Worm (Caenorhabditis elegans): ENCODE data around the gene E02H4.4.

The E02H4.4 gene

DNA sequence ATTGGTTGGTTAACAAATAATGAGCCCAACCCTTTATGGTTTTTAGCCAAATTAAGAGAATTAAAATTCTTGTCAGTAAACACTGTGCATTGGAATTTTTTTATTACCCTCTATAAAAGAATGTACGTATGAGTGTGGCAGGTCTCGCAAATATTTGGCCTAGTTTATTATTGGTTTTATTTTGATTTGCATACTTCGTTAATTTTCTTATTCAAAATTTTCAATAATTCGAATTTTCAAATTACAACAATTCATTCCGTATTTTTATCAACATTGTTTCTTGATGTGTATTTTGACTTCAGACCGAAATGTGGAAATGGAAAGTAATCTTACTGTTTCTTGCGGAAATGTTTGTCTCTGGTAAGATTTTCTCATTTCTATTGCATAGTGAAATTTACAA, at the start of gene E02H4.4:
TSS of gene E02H4.4 (plus strand) at position 301 of the 400 bp plus-strand sequence.
- TF ChIP-seq T22C8.4 (GFP tag; IDR thresholded peaks at IDR 0.05): no peak
- no peak for TF ChIP-seq ztf-23 (GFP tag; IDR thresholded peaks at IDR 0.05)
- no peak for TF ChIP-seq tab-1 (GFP tag; IDR thresholded peaks at IDR 0.05)

DNA sequence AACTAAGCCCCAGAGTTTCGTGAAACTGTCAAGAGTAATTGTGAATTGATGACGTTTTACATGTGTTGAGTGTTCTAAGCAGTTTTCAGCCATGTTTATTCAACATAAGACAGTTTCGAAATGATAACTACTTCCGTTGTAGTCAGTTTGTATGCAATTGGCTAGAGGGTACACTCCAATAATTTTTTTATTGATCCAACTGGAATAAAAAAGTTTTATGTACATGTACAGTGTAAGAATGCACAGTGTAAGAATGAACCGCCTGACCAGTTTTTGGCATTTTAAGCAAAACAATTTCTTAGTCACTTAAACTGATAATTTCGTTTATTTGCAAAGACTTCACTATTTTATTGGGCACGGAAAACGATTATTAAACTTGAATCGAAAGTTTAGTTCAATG, 44.4 kb upstream of the E02H4.4 start:
- no peak for TF ChIP-seq T22C8.4 (GFP tag; IDR thresholded peaks at IDR 0.05)
- no peak for TF ChIP-seq ztf-29 (GFP tag; IDR thresholded peaks at IDR 0.05)
- TF ChIP-seq ztf-23 (GFP tag; IDR thresholded peaks at IDR 0.05): no peak

DNA sequence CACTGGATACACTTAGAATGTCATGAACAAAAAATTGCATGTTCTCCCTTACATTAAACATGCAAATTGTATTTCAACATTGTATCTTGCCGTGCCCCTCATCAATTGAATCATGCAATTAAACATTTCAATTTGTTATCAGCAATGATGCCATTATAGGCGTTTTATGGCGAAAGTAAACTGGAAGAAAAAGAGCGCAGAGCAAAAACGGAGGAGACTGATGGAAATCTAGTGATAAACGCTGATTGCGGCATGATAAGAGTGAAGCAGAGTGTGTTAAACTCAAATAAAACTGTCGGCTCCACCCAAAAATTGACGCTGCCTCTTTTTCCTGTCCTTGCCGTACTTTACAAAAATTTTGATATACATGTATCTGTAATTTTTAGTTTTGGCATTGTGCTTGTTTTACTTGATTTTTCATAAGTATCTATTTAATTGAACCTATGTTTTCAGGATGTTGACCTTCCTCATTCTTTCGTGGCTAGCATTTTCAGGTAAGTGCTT, 43.2 kb upstream of the E02H4.4 start, which contains the start of gene K06G5.1:
TSS of gene K06G5.1 (plus strand) at position 454 of the 504 bp plus-strand sequence.
- TF ChIP-seq flt-1 (GFP tag; IDR thresholded peaks at IDR 0.05): no peak
- TF ChIP-seq med-1 (GFP tag; optimal IDR thresholded peaks at IDR 0.05; ENCODE audit: insufficient read depth): no peak
- no peak for TF ChIP-seq T22C8.4 (GFP tag; IDR thresholded peaks at IDR 0.05)
- no peak for TF ChIP-seq tab-1 (GFP tag; IDR thresholded peaks at IDR 0.05)
- no peak for TF ChIP-seq ref-1 (GFP tag; conservative IDR thresholded peaks at IDR 0.05)

DNA sequence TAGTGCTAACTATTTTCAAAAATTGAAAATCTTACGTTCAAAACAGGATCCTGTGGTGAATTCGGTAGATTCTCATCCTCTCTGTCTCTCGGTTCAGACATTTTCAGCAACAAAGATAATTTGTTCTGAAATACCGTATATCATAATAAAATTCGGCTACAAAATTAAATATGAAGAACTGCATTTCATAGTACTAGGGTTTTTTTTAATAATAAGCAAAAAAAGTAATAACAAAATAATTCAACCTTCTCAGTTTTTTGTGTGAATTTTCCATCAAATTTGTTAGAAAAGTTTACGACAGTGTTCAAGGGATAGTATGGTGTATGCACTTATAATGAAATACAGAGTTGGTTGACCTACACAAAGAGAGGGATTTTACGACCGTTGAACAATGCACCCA, 34.6 kb upstream of the E02H4.4 start, which contains the start of gene K06G5.3:
TSS of gene K06G5.3 (minus strand) at position 101 of the 400 bp plus-strand sequence.
- TF ChIP-seq klf-2 (GFP tag; conservative IDR thresholded peaks at IDR 0.05) (no peak), ref-1 (GFP tag; conservative IDR thresholded peaks at IDR 0.05) (no peak), med-1 (GFP tag; optimal IDR thresholded peaks at IDR 0.05; ENCODE audit: insufficient read depth) (no peak), ztf-23 (GFP tag; IDR thresholded peaks at IDR 0.05) (no peak), tab-1 (GFP tag; IDR thresholded peaks at IDR 0.05) (no peak), cog-1 (tag; optimal IDR thresholded peaks at IDR 0.05) (no peak), T22C8.4 (GFP tag; IDR thresholded peaks at IDR 0.05) (no peak)

DNA sequence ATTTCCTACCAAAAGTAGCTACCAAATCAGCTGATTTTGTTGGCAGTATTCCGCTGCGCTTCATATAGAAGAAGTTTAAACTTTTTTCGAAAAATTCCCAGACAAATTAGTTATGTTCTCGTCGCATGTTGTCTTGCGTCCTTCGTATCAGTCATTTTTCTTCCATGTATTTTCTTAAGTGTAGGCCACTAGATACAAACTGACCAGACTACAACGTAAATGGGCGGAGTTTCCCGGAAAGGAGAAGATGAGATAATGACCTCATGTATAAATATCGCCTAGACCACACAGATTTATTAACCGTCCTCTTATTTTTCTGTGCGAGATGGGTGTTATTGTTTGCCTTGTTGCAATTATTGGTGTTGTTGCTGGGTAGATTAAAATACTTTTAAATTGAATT, 32.5 kb upstream of the E02H4.4 start, which contains the start of gene cyp-13B2:
TSS of gene cyp-13B2 (plus strand) at position 301 of the 400 bp plus-strand sequence.
- no peak for TF ChIP-seq med-1 (GFP tag; optimal IDR thresholded peaks at IDR 0.05; ENCODE audit: insufficient read depth)
- no peak for TF ChIP-seq ztf-29 (GFP tag; IDR thresholded peaks at IDR 0.05)
- TF ChIP-seq flt-1 (GFP tag; IDR thresholded peaks at IDR 0.05): no peak
- TF ChIP-seq T22C8.4 (GFP tag; IDR thresholded peaks at IDR 0.05): no peak
- TF ChIP-seq cog-1 (tag; optimal IDR thresholded peaks at IDR 0.05): no peak
- TF ChIP-seq ref-1 (GFP tag; conservative IDR thresholded peaks at IDR 0.05): no peak
- TF ChIP-seq ztf-23 (GFP tag; IDR thresholded peaks at IDR 0.05): no peak
- TF ChIP-seq klf-2 (GFP tag; conservative IDR thresholded peaks at IDR 0.05): no peak
- no peak for TF ChIP-seq tab-1 (GFP tag; IDR thresholded peaks at IDR 0.05)

DNA sequence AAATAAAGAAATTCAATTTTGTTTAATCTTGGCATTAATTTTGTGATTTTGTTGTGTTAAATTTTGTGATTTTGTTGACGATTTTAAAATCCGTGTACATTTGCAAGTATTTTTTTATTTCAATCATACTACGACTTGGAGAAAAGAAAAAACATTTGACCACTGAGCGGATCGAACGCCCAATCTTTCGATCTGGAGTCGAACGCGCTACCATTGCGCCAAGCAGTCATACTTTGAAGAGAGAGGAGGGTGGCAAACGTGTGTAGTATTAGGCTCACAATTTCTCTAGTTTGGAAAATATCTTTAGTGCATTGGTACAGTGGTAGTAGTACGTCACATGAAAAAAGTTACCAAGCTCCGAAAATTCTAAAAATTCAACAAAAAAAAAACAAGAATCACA, 29.0 kb upstream of the E02H4.4 start:
- TF ChIP-seq T22C8.4 (GFP tag; IDR thresholded peaks at IDR 0.05) (0 out of 2 replicates have a peak, but pooled peaks have one; percentile 17), med-1 (GFP tag; optimal IDR thresholded peaks at IDR 0.05; ENCODE audit: insufficient read depth) (peak; percentile 13), klf-2 (GFP tag; conservative IDR thresholded peaks at IDR 0.05) (no peak), tab-1 (GFP tag; IDR thresholded peaks at IDR 0.05) (peak; percentile 72; the same call in 1 of the 2 replicates), flt-1 (GFP tag; IDR thresholded peaks at IDR 0.05) (peak; percentile 84)

DNA sequence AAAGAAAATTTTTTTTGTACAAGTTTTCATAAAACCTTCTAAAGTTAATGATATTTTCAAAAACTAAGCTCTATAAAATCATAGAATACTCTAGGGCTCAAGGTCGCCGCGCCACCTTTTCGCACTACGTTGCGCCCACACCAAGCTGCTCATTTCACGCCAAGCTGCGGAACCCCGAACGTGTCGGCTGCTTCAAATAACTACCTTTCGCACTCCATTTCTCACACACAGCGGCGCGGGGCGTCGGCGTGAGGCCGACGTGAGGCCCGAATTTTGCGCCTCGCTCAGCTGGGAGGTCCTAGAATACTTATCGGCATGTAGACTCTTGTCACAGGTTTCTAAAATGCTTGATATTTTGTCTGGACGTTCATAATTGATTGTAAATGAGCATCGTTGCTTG, 25.8 kb upstream of the E02H4.4 start:
- no peak for TF ChIP-seq tab-1 (GFP tag; IDR thresholded peaks at IDR 0.05)
- TF ChIP-seq flt-1 (GFP tag; IDR thresholded peaks at IDR 0.05): no peak
- TF ChIP-seq med-1 (GFP tag; optimal IDR thresholded peaks at IDR 0.05; ENCODE audit: insufficient read depth): no peak
- no peak for TF ChIP-seq ztf-23 (GFP tag; IDR thresholded peaks at IDR 0.05)
- TF ChIP-seq klf-2 (GFP tag; conservative IDR thresholded peaks at IDR 0.05): no peak
- TF ChIP-seq T22C8.4 (GFP tag; IDR thresholded peaks at IDR 0.05): no peak
- no peak for TF ChIP-seq cog-1 (tag; optimal IDR thresholded peaks at IDR 0.05)
- TF ChIP-seq ref-1 (GFP tag; conservative IDR thresholded peaks at IDR 0.05): no peak
- TF ChIP-seq ztf-29 (GFP tag; IDR thresholded peaks at IDR 0.05): no peak

DNA sequence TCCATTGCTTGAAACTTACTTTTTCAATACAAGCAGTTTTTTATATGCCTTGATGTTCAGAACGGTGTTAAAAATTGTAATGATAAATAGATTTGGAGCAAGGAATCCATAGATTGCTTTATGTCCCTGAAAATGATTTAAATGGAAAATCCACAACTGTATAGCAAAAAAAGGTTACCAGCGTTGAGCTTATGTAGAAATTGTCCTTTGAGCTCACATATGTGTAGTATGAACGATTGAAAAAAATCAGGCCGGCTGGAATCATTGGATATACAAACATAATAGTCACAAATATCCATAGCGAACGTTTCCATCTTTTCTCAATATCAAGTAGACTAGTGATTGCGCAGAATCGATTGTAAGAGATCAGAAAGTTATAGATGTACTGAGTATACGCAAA, 23.4 kb upstream of the E02H4.4 start, which contains the start of gene srg-36:
TSS of gene srg-36 (minus strand) at position 101 of the 400 bp plus-strand sequence.
- TF ChIP-seq med-1 (GFP tag; optimal IDR thresholded peaks at IDR 0.05; ENCODE audit: insufficient read depth) (no peak), T22C8.4 (GFP tag; IDR thresholded peaks at IDR 0.05) (no peak), klf-2 (GFP tag; conservative IDR thresholded peaks at IDR 0.05) (no peak)

DNA sequence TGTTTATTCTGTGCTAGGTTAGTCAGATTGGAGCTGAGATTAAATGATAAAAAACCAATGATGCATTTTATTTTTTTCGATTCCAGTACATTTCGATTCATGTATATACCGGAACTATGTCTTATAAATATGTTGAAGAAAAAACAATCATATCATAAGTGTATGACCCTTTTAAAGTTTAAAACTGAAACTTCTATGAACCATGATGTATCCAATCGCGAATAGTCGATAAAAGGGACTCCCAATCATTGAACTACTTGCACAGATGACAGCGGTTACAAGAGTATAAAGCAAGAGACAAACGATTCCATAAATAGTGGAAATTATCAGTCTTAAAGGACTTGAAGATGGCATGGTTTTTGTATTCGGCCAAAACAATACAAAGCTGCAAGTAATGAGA, 22.8 kb upstream of the E02H4.4 start, which contains the start of gene srg-37:
TSS of gene srg-37 (minus strand) at position 101 of the 400 bp plus-strand sequence.
- TF ChIP-seq T22C8.4 (GFP tag; IDR thresholded peaks at IDR 0.05) (no peak), cog-1 (tag; optimal IDR thresholded peaks at IDR 0.05) (no peak), flt-1 (GFP tag; IDR thresholded peaks at IDR 0.05) (no peak), klf-2 (GFP tag; conservative IDR thresholded peaks at IDR 0.05) (no peak), ref-1 (GFP tag; conservative IDR thresholded peaks at IDR 0.05) (no peak), tab-1 (GFP tag; IDR thresholded peaks at IDR 0.05) (no peak), ztf-23 (GFP tag; IDR thresholded peaks at IDR 0.05) (no peak), ztf-29 (GFP tag; IDR thresholded peaks at IDR 0.05) (no peak), med-1 (GFP tag; optimal IDR thresholded peaks at IDR 0.05; ENCODE audit: insufficient read depth) (no peak)

DNA sequence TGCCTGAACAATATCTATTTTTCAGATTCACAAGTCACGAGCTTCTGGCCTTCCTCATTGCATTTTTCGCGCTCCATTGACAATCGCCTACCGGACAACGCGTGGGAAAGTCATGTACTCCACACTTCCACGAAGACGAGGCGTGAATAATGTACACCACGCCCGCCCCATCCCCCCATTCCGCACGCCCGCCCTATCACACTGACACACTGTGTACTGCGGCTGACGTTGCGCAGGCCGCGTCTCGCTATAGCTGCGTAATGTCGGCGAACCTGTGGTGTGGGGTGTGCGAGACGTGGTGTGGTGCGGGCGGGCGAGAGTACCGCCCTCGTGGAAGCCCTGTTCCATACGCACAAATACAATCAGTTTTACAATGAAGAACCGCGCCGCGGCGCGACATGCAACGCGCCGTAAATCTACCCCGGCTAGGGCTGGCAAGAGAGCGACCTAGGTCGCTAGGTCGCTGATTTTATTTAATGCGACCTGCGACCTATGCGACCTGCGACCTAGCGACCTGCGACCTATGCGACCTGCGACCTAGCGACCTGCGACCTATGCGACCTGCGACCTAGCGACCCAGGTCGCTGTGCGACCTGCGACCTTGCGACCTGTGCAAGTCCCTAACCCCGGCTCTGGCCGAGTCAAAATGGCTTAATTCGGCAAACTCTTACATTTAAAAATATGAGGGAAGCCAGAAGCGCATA, 21.5 kb upstream of the E02H4.4 start:
- TF ChIP-seq tab-1 (GFP tag; IDR thresholded peaks at IDR 0.05) (0 out of 2 replicates have a peak, but pooled peaks have one; percentile 21), ref-1 (GFP tag; conservative IDR thresholded peaks at IDR 0.05) (no peak)
